Worm (Caenorhabditis elegans) whole organism, mixed stage, embryonic: ENCODE measurements around the gene srh-1.

Experiments
- M03D4.4 ChIP-seq: sonication (generic microtip); optimal IDR thresholded peaks from 2 replicates; lab custom pipeline; 2017; ENCODE audit warnings: mild to moderate bottlenecking, missing genetic modification characterization, missing compliant biosample characterization
- bed-3 ChIP-seq: fragments of 200-800 bp; sonication (Bioruptor generic); optimal IDR thresholded peaks from 3 replicates; lab custom pipeline; 2018; ENCODE audit warnings: mild to moderate bottlenecking, missing genetic modification characterization, moderate library complexity, missing compliant biosample characterization
- blmp-1 ChIP-seq: fragments of 150-350 bp; optimal IDR thresholded peaks from 2 replicates; lab custom pipeline; 2014; ENCODE audit warnings: missing biosample characterization, missing genetic modification characterization
- ceh-39 ChIP-seq: fragments of 150-350 bp; optimal IDR thresholded peaks from 2 replicates; lab custom pipeline; 2014; ENCODE audit warnings: missing biosample characterization, missing genetic modification characterization
- ceh-43 ChIP-seq: fragments of 200-800 bp; sonication (Bioruptor generic); optimal IDR thresholded peaks from 2 replicates; lab custom pipeline; 2018; ENCODE audit warnings: mild to moderate bottlenecking, missing genetic modification characterization, moderate library complexity, missing compliant biosample characterization
- ceh-83 ChIP-seq: fragments of 200-800 bp; sonication (Bioruptor generic); optimal IDR thresholded peaks from 2 replicates; lab custom pipeline; 2018; ENCODE audit warnings: mild to moderate bottlenecking, missing genetic modification characterization, missing compliant biosample characterization
- ces-1 ChIP-seq: fragments of 150-350 bp; optimal IDR thresholded peaks from 2 replicates; lab custom pipeline; 2014; ENCODE audit warnings: missing biosample characterization, missing genetic modification reagents, missing genetic modification characterization
- cnd-1 ChIP-seq: fragments of 200-800 bp; sonication (Bioruptor generic); optimal IDR thresholded peaks from 2 replicates; lab custom pipeline; 2018; ENCODE audit warnings: mild to moderate bottlenecking, missing genetic modification characterization, missing compliant biosample characterization
- drap-1 ChIP-seq: fragments of 200-800 bp; sonication (Bioruptor generic); optimal IDR thresholded peaks from 3 replicates; lab custom pipeline; 2018; ENCODE audit warnings: mild to moderate bottlenecking, missing genetic modification characterization, missing compliant biosample characterization
- elt-1 ChIP-seq: sonication (generic microtip); optimal IDR thresholded peaks from 2 replicates; lab custom pipeline; 2017; ENCODE audit warnings: missing genetic modification characterization, mild to moderate bottlenecking, missing compliant biosample characterization, antibody characterized with exemption, moderate library complexity, borderline replicate concordance; ENCODE audit not compliant: insufficient read depth
- flh-1 ChIP-seq: fragments of 200-800 bp; sonication (Bioruptor generic); optimal IDR thresholded peaks from 2 replicates; lab custom pipeline; 2018; ENCODE audit warnings: mild to moderate bottlenecking, missing genetic modification characterization, moderate library complexity, missing compliant biosample characterization
- ham-2 ChIP-seq: fragments of 200-800 bp; sonication (Bioruptor generic); optimal IDR thresholded peaks from 2 replicates; lab custom pipeline; 2018; ENCODE audit warnings: mild to moderate bottlenecking, missing genetic modification characterization, missing compliant biosample characterization
- hlh-1 ChIP-seq: fragments of 150-350 bp; optimal IDR thresholded peaks from 2 replicates; lab custom pipeline; 2014; ENCODE audit warnings: missing biosample characterization, missing genetic modification reagents, missing genetic modification characterization
- lin-32 ChIP-seq: fragments of 200-800 bp; sonication (Bioruptor generic); optimal IDR thresholded peaks from 2 replicates; lab custom pipeline; 2018; ENCODE audit warnings: mild to moderate bottlenecking, missing genetic modification characterization, missing compliant biosample characterization
- lsy-2 ChIP-seq: fragments of 150-350 bp; optimal IDR thresholded peaks from 2 replicates; lab custom pipeline; 2014; ENCODE audit warnings: missing biosample characterization, missing genetic modification characterization
- mab-5 ChIP-seq: fragments of 150-350 bp; optimal IDR thresholded peaks from 2 replicates; lab custom pipeline; 2014; ENCODE audit warnings: missing biosample characterization, missing genetic modification characterization
- mep-1 ChIP-seq: fragments of 150-350 bp; optimal IDR thresholded peaks from 2 replicates; lab custom pipeline; 2017; ENCODE audit warnings: missing biosample characterization, missing genetic modification reagents, missing genetic modification characterization, inconsistent platforms
- mls-2 ChIP-seq: sonication (generic microtip); optimal IDR thresholded peaks from 2 replicates; lab custom pipeline; 2016; ENCODE audit warnings: mild to moderate bottlenecking, missing genetic modification characterization, moderate library complexity, missing compliant biosample characterization
- nhr-12 ChIP-seq: fragments of 150-350 bp; optimal IDR thresholded peaks from 2 replicates; lab custom pipeline; 2014; ENCODE audit warnings: missing biosample characterization, missing genetic modification characterization
- nhr-2 ChIP-seq: fragments of 150-350 bp; optimal IDR thresholded peaks from 2 replicates; lab custom pipeline; 2014; ENCODE audit warnings: missing biosample characterization, missing genetic modification characterization
- nhr-237 ChIP-seq: fragments of 150-350 bp; optimal IDR thresholded peaks from 2 replicates; lab custom pipeline; 2014; ENCODE audit warnings: missing biosample characterization, missing genetic modification characterization
- nhr-28 ChIP-seq: fragments of 150-350 bp; optimal IDR thresholded peaks from 2 replicates; lab custom pipeline; 2014; ENCODE audit warnings: missing biosample characterization, missing genetic modification characterization
- nhr-76 ChIP-seq: sonication (generic microtip); optimal IDR thresholded peaks from 2 replicates; lab custom pipeline; 2017; ENCODE audit warnings: missing biosample characterization, missing genetic modification characterization
- pha-4 ChIP-seq: fragments of 150-350 bp; optimal IDR thresholded peaks from 2 replicates; lab custom pipeline; 2018; ENCODE audit warnings: missing biosample characterization, missing genetic modification reagents, missing genetic modification characterization
- sem-2 ChIP-seq: fragments of 200-800 bp; sonication (Bioruptor generic); optimal IDR thresholded peaks from 2 replicates; lab custom pipeline; 2018; ENCODE audit warnings: mild to moderate bottlenecking, missing genetic modification characterization, missing compliant biosample characterization
- snpc-4 ChIP-seq: fragments of 150-350 bp; optimal IDR thresholded peaks from 2 replicates; lab custom pipeline; 2014; ENCODE audit warnings: missing biosample characterization, missing genetic modification characterization
- sptf-1 ChIP-seq: sonication (generic microtip); optimal IDR thresholded peaks from 2 replicates; lab custom pipeline; 2017; ENCODE audit warnings: mild to moderate bottlenecking, missing genetic modification characterization, moderate library complexity, missing compliant biosample characterization
- tbx-8 ChIP-seq: fragments of 200-800 bp; sonication (Bioruptor generic); optimal IDR thresholded peaks from 2 replicates; lab custom pipeline; 2018; ENCODE audit warnings: mild to moderate bottlenecking, missing genetic modification characterization, moderate library complexity, missing compliant biosample characterization
- unc-120 ChIP-seq: sonication (generic microtip); optimal IDR thresholded peaks from 2 replicates; lab custom pipeline; 2017; ENCODE audit warnings: missing genetic modification characterization, missing compliant biosample characterization; ENCODE audit not compliant: poor library complexity, severe bottlenecking
- unc-62 ChIP-seq: fragments of 150-350 bp; optimal IDR thresholded peaks from 2 replicates; lab custom pipeline; 2014; ENCODE audit warnings: missing biosample characterization, missing genetic modification reagents, missing genetic modification characterization
- zip-8 ChIP-seq: fragments of 150-350 bp; optimal IDR thresholded peaks from 2 replicates; lab custom pipeline; 2014; ENCODE audit warnings: missing biosample characterization, missing genetic modification characterization
- ztf-11 ChIP-seq: fragments of 150-350 bp; optimal IDR thresholded peaks from 2 replicates; lab custom pipeline; 2014; ENCODE audit warnings: missing biosample characterization, missing genetic modification characterization

The srh-1 gene

DNA sequence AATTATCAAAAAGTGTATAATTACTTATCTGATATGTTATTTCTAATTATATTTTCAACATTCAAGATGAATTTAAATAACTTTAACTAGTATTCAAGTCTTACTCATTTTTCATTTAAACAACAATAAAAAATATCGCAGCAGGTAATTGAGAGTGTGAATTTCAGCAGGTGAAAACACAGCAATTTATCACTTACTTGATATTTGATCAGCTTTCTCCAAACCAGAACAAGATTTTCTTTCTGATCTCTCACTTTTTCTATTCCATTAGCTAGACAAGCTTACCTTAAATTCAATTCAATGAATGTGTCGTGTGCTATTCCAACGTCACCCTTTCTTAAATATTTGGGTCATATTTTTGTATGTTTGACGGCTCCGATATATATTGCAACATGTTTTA is at the start of gene srh-1:
Gene srh-1 (plus strand): TSS at position 301 of the 400 bp plus-strand sequence.
- no peak for TF ChIP-seq ztf-11 (tag; lab: Kevin White, UChicago)
- TF ChIP-seq ceh-83: no peak
- no peak for TF ChIP-seq tbx-8 (GFP tag; lab: Kevin White, UChicago)
- no peak for TF ChIP-seq sptf-1 (tag; lab: Kevin White, UChicago)
- TF ChIP-seq unc-62 (GFP tag; lab: Kevin White, UChicago): no peak
- TF ChIP-seq zip-8 (tag; lab: Kevin White, UChicago): no peak
- no peak for TF ChIP-seq M03D4.4 (tag; lab: Kevin White, UChicago)
- no peak for TF ChIP-seq lsy-2
- TF ChIP-seq mls-2 (tag; lab: Kevin White, UChicago): no peak
- TF ChIP-seq ces-1: no peak
- no peak for TF ChIP-seq nhr-2 (tag; lab: Kevin White, UChicago)

DNA sequence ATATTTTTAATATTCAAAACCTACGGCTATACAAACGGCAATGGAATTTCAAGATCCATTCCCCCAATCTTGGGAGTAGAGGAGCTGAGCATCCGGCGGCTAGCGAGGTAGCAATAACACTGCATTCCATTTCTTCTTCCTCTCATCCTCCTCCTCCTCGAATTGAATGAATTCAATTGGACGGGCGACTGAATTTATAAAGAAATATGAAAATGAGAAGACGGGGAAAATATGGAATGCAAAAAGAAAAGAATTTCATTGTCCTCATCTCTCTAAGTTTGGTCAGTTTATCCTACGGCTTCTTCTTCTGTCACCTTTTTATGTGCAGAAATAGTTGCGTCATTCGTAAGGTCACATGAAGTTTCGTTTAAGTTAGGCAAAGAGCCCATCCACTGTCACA is 49.3 kb upstream of the srh-1 start:
- TF ChIP-seq ces-1 (peak; percentile 67), elt-1 (tag; lab: Kevin White, UChicago) (no peak), cnd-1 (no peak), flh-1 (no peak), ceh-43 (no peak), sem-2 (GFP tag; lab: Kevin White, UChicago) (no peak), unc-120 (no peak), zip-8 (tag; lab: Kevin White, UChicago) (peak; percentile 47), bed-3 (GFP tag; lab: Kevin White, UChicago) (no peak), mab-5 (no peak), M03D4.4 (tag; lab: Kevin White, UChicago) (no peak), sptf-1 (tag; lab: Kevin White, UChicago) (no peak)

DNA sequence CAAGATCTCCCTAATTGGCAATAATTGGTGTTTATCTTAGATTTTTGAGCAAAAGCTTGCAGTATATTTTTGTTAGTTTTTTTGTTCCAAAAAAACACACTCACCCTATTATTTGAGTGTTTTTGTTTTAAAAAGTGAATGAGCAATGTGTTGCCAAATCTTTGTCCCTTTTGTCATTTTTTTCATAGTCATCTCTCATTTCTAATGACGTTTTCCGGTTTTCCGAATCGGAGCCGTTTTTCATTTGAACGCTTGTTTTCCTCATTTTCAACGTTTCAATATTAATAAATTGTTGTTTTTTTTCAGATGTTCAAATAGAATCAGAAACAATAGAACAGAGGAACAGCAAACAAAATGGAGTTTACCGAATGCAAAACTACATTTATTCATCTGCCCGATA is 47.2 kb upstream of the srh-1 start, which contains the start of gene dmsr-1:
Gene dmsr-1 (plus strand): TSS at position 301 of the 400 bp plus-strand sequence.
- no peak for TF ChIP-seq snpc-4 (tag; lab: Kevin White, UChicago)
- TF ChIP-seq nhr-76 (tag; lab: Kevin White, UChicago): no peak
- TF ChIP-seq ztf-11 (tag; lab: Kevin White, UChicago): no peak

DNA sequence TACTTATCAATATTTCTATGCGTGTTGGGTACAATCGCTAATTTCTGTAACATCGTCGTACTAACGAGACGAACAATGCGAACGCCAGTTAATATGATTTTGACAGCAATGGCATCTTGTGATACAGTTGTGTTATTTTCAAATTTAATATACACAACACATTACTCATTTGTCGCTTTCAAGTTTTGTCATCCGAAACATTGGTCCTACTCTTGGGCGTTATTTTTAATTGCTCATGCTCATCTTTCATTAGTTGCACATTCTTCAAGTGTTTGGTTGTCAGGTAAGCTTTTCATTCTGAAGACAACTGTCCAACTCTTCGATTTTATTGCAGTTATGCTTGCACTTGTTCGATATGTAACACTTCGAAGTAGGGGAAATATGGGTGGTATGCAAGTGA is 46.5 kb upstream of the srh-1 start:
- TF ChIP-seq unc-62 (GFP tag; lab: Kevin White, UChicago) (no peak), pha-4 (tag; lab: Kevin White, UChicago) (no peak), zip-8 (tag; lab: Kevin White, UChicago) (no peak), tbx-8 (GFP tag; lab: Kevin White, UChicago) (no peak), drap-1 (GFP tag; lab: Kevin White, UChicago) (no peak), unc-120 (no peak), nhr-12 (tag; lab: Kevin White, UChicago) (no peak), mep-1 (tag; lab: Kevin White, UChicago) (no peak)

DNA sequence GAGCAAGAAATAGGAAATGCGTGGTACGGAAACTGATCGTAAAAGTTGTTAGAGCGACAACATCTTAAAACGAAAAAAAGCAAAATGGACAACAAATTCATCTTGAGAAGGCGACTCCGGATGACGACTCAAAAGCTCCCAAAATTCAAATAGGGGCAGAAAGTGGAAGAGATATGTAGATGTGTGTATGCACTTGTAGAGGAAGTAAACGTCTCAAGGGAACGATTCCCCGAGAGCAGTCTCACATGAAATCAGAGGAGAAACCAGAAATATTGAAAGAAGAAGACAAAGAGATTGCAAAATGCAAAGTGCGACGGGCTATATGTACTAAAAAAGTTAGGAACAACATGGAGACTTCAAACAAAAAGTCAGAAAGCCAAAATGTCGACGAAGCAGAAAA is 42.2 kb upstream of the srh-1 start, which contains the start of gene F57B7.2:
Gene F57B7.2 (minus strand): TSS at position 101 of the 400 bp plus-strand sequence.
- TF ChIP-seq ceh-83 (no peak), M03D4.4 (tag; lab: Kevin White, UChicago) (no peak), ztf-11 (tag; lab: Kevin White, UChicago) (no peak), ces-1 (no peak), nhr-2 (tag; lab: Kevin White, UChicago) (no peak), unc-62 (GFP tag; lab: Kevin White, UChicago) (no peak), nhr-237 (tag; lab: Kevin White, UChicago) (no peak), bed-3 (GFP tag; lab: Kevin White, UChicago) (no peak), lin-32 (GFP tag; lab: Kevin White, UChicago) (no peak)

DNA sequence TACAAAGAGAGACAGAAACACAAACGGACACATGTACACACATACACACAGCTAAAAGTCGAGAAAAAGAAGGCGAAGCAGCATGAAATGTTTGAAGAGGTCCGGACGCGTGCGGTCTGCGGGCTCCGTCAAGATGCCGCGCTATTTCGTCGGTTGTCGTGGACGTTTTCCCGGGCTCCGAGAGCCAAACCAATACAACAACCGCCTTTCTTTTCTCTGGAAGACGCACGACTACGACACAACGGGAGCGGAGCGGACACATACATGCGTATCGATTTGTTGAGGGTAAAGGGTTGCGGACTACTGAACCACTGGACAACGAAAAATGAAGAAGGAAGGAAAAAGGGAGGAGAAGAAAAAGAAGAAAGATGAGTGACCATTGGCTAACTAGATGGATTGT is 40.3 kb upstream of the srh-1 start:
- TF ChIP-seq unc-62 (GFP tag; lab: Kevin White, UChicago): no peak
- no peak for TF ChIP-seq ham-2
- peak; percentile 4 for TF ChIP-seq M03D4.4 (tag; lab: Kevin White, UChicago)
- no peak for TF ChIP-seq nhr-28 (tag; lab: Kevin White, UChicago)
- TF ChIP-seq snpc-4 (tag; lab: Kevin White, UChicago): no peak
- TF ChIP-seq ceh-83: no peak
- no peak for TF ChIP-seq zip-8 (tag; lab: Kevin White, UChicago)
- no peak for TF ChIP-seq cnd-1
- peak; percentile 12 for TF ChIP-seq drap-1 (GFP tag; lab: Kevin White, UChicago)
- no peak for TF ChIP-seq hlh-1
- TF ChIP-seq sem-2 (GFP tag; lab: Kevin White, UChicago): no peak
- no peak for TF ChIP-seq mab-5
- TF ChIP-seq elt-1 (tag; lab: Kevin White, UChicago): no peak
- TF ChIP-seq ceh-39 (tag; lab: Kevin White, UChicago): no peak
- peak; percentile 44 for TF ChIP-seq ces-1
- TF ChIP-seq flh-1: no peak
- TF ChIP-seq nhr-237 (tag; lab: Kevin White, UChicago): no peak
- peak; percentile 4 for TF ChIP-seq mls-2 (tag; lab: Kevin White, UChicago)
- no peak for TF ChIP-seq tbx-8 (GFP tag; lab: Kevin White, UChicago)
- TF ChIP-seq pha-4 (tag; lab: Kevin White, UChicago): no peak
- no peak for TF ChIP-seq blmp-1 (tag; lab: Kevin White, UChicago)
- TF ChIP-seq, all 35 proteins: peak for 4
